Fruit fly (Drosophila melanogaster) whole organism, embryonic: ENCODE results near the gene CG7011.

Experiments used
- Aef1 ChIP-seq: fragments of 200-800 bp; sonication (Bioruptor generic); IDR thresholded peaks from 3 replicates; pipeline ENCODE4 v1.3.6; 2022; ENCODE audit warnings: missing biosample characterization, missing genetic modification characterization
- Blimp-1 ChIP-seq: fragments of 200-800 bp; sonication (Bioruptor generic); optimal IDR thresholded peaks from 3 replicates; lab custom pipeline; 2018; ENCODE audit warnings: missing biosample characterization, missing genetic modification characterization, mild to moderate bottlenecking, moderate library complexity, missing genetic modification reagents
- CG10209 ChIP-seq: fragments of 200-800 bp; sonication (Bioruptor generic); optimal IDR thresholded peaks from 3 replicates; lab custom pipeline; 2017; ENCODE audit warnings: missing biosample characterization, mild to moderate bottlenecking, missing genetic modification characterization, missing genetic modification reagents
- CG10366 ChIP-seq: fragments of 200-800 bp; sonication (Bioruptor generic); IDR thresholded peaks from 2 replicates; pipeline ENCODE4 v1.3.6; 2022; ENCODE audit warnings: missing biosample characterization, missing genetic modification characterization
- CG11456 ChIP-seq: fragments of 200-800 bp; sonication (Bioruptor generic); IDR thresholded peaks from 3 replicates; pipeline ENCODE4 v1.3.6; 2022; ENCODE audit warnings: missing biosample characterization, missing genetic modification characterization
- CG11504 ChIP-seq: fragments of 200-800 bp; sonication (Bioruptor generic); optimal IDR thresholded peaks from 3 replicates; lab custom pipeline; 2019; ENCODE audit warnings: missing biosample characterization, mild to moderate bottlenecking, missing genetic modification characterization, moderate library complexity
- CG11723 ChIP-seq: fragments of 200-800 bp; sonication (Bioruptor generic); optimal IDR thresholded peaks from 2 replicates; lab custom pipeline; 2017; ENCODE audit warnings: missing biosample characterization, mild to moderate bottlenecking, missing genetic modification characterization
- CG12659 ChIP-seq: fragments of 200-800 bp; sonication (Bioruptor generic); optimal IDR thresholded peaks from 3 replicates; lab custom pipeline; 2017; ENCODE audit warnings: mild to moderate bottlenecking, missing biosample characterization, missing genetic modification reagents, missing genetic modification characterization
- CG12769 ChIP-seq: fragments of 200-800 bp; sonication (Bioruptor generic); optimal IDR thresholded peaks from 2 replicates; lab custom pipeline; 2019; ENCODE audit warnings: missing biosample characterization, mild to moderate bottlenecking, missing genetic modification characterization, moderate library complexity
- CG13894 ChIP-seq: fragments of 200-800 bp; sonication (Bioruptor generic); optimal IDR thresholded peaks from 3 replicates; lab custom pipeline; 2018; ENCODE audit warnings: missing biosample characterization, mild to moderate bottlenecking, missing genetic modification characterization, moderate library complexity
- CG14014 ChIP-seq: fragments of 200-800 bp; sonication (Bioruptor generic); IDR thresholded peaks from 2 replicates; pipeline ENCODE4 v1.3.6; 2022; ENCODE audit warnings: missing biosample characterization, missing genetic modification characterization
- CG14441 ChIP-seq: fragments of 200-800 bp; sonication (Bioruptor generic); IDR thresholded peaks from 2 replicates; pipeline ENCODE4 v1.3.6; 2022; ENCODE audit warnings: missing biosample characterization, missing genetic modification characterization
- CG17361 ChIP-seq: fragments of 200-800 bp; sonication (Bioruptor generic); IDR thresholded peaks from 3 replicates; pipeline ENCODE4 v1.3.6; 2022; ENCODE audit warnings: missing biosample characterization, missing genetic modification characterization
- CG2120 ChIP-seq: fragments of 200-800 bp; sonication (Bioruptor generic); optimal IDR thresholded peaks from 3 replicates; lab custom pipeline; 2016; ENCODE audit warnings: missing biosample characterization, missing genetic modification characterization
- CG4360 ChIP-seq: fragments of 200-800 bp; sonication (Bioruptor generic); IDR thresholded peaks from 2 replicates; pipeline ENCODE4 v1.3.6; 2022; ENCODE audit warnings: missing biosample characterization, missing genetic modification characterization
- CG5180 ChIP-seq: fragments of 200-800 bp; sonication (Bioruptor generic); optimal IDR thresholded peaks from 3 replicates; lab custom pipeline; 2017; ENCODE audit warnings: missing biosample characterization, missing genetic modification characterization, mild to moderate bottlenecking, moderate library complexity, missing genetic modification reagents
- CG7271 ChIP-seq: fragments of 200-800 bp; sonication (Bioruptor generic); optimal IDR thresholded peaks from 2 replicates; lab custom pipeline; 2018; ENCODE audit warnings: missing biosample characterization, mild to moderate bottlenecking, missing genetic modification characterization, moderate library complexity
- CG8290 ChIP-seq, 3 experiments: fragments of 200-800 bp; sonication (Bioruptor generic); optimal IDR thresholded peaks; 2 replicates each; lab custom pipeline; 2016 to 2019; ENCODE audit warnings: missing biosample characterization in 3 of 3, missing genetic modification characterization in 3 of 3, mild to moderate bottlenecking in 2 of 3, moderate library complexity in 1 of 3
- CG8944 ChIP-seq: fragments of 200-800 bp; sonication (Bioruptor generic); optimal IDR thresholded peaks from 3 replicates; lab custom pipeline; 2016; ENCODE audit warnings: missing biosample characterization, missing genetic modification characterization
- Drgx ChIP-seq: fragments of 200-800 bp; sonication (Bioruptor generic); IDR thresholded peaks from 2 replicates; pipeline ENCODE4 v1.3.6; 2022; ENCODE audit warnings: missing biosample characterization, missing genetic modification characterization
- Fer3 ChIP-seq: fragments of 200-800 bp; sonication (Bioruptor generic); optimal IDR thresholded peaks from 2 replicates; lab custom pipeline; 2018; ENCODE audit warnings: missing biosample characterization, mild to moderate bottlenecking, missing genetic modification characterization, moderate library complexity
- HmgZ ChIP-seq: fragments of 200-800 bp; sonication (Bioruptor generic); optimal IDR thresholded peaks from 2 replicates; lab custom pipeline; 2018; ENCODE audit warnings: missing biosample characterization, mild to moderate bottlenecking, missing genetic modification characterization
- Med ChIP-seq: fragments of 200-800 bp; sonication (Bioruptor generic); peaks from one replicate; lab custom pipeline; 2016; ENCODE audit warnings: missing biosample characterization, missing genetic modification characterization, mild to moderate bottlenecking, inconsistent platforms, moderate library complexity
- Nf-YC ChIP-seq: fragments of 200-800 bp; optimal IDR thresholded peaks from 3 replicates; lab custom pipeline; 2019; ENCODE audit warnings: missing biosample characterization, mild to moderate bottlenecking, missing genetic modification characterization, moderate library complexity
- Poxn ChIP-seq: fragments of 200-800 bp; sonication (Bioruptor generic); IDR thresholded peaks from 2 replicates; pipeline ENCODE4 v1.3.6; 2022; ENCODE audit warnings: missing biosample characterization, missing genetic modification characterization
- Sry-β ChIP-seq: fragments of 200-800 bp; sonication (Bioruptor generic); optimal IDR thresholded peaks from 2 replicates; lab custom pipeline; 2018; ENCODE audit warnings: missing biosample characterization, mild to moderate bottlenecking, missing genetic modification characterization, moderate library complexity
- Ssrp ChIP-seq: fragments of 200-800 bp; sonication (Bioruptor generic); optimal IDR thresholded peaks from 2 replicates; lab custom pipeline; 2018; ENCODE audit warnings: missing biosample characterization, mild to moderate bottlenecking, missing genetic modification characterization, moderate library complexity
- abd-A ChIP-seq: fragments of 200-800 bp; sonication (Bioruptor generic); optimal IDR thresholded peaks from 3 replicates; lab custom pipeline; 2019; ENCODE audit warnings: missing biosample characterization, mild to moderate bottlenecking, missing genetic modification characterization, moderate library complexity
- aop ChIP-seq: fragments of 200-800 bp; sonication (Bioruptor generic); IDR thresholded peaks from 2 replicates; pipeline ENCODE4 v1.3.6; 2022; ENCODE audit warnings: missing biosample characterization, missing genetic modification characterization
- chm ChIP-seq: fragments of 200-800 bp; sonication (Bioruptor generic); IDR thresholded peaks from 2 replicates; pipeline ENCODE4 v1.3.6; 2022; ENCODE audit warnings: missing biosample characterization, missing genetic modification characterization
- crol ChIP-seq: fragments of 200-800 bp; sonication (Bioruptor generic); IDR thresholded peaks from 2 replicates; pipeline ENCODE4 v1.3.6; 2022; ENCODE audit warnings: missing biosample characterization, missing genetic modification characterization
- ewg ChIP-seq: fragments of 200-800 bp; sonication (Bioruptor generic); optimal IDR thresholded peaks from 3 replicates; lab custom pipeline; 2017; ENCODE audit warnings: mild to moderate bottlenecking, missing biosample characterization, missing genetic modification reagents, missing genetic modification characterization
- ftz-f1 ChIP-seq: fragments of 200-800 bp; sonication (Bioruptor generic); optimal IDR thresholded peaks from 2 replicates; lab custom pipeline; 2016; ENCODE audit warnings: missing biosample characterization, missing genetic modification characterization
- gfzf ChIP-seq: fragments of 200-800 bp; sonication (Bioruptor generic); optimal IDR thresholded peaks from 2 replicates; lab custom pipeline; 2016; ENCODE audit warnings: missing biosample characterization, mild to moderate bottlenecking, missing genetic modification characterization, moderate library complexity
- insv ChIP-seq, 2 experiments: fragments of 200-800 bp; sonication (Bioruptor generic); optimal IDR thresholded peaks; 3 replicates each; lab custom pipeline; 2016 to 2018; ENCODE audit warnings: missing biosample characterization in 2 of 2, missing genetic modification characterization in 2 of 2
- kni ChIP-seq: fragments of 200-800 bp; sonication (Bioruptor generic); optimal IDR thresholded peaks from 3 replicates; lab custom pipeline; 2017; ENCODE audit warnings: mild to moderate bottlenecking, missing biosample characterization, missing genetic modification reagents, missing genetic modification characterization
- mirr ChIP-seq: fragments of 200-800 bp; sonication (Bioruptor generic); optimal IDR thresholded peaks from 3 replicates; lab custom pipeline; 2018; ENCODE audit warnings: missing biosample characterization, mild to moderate bottlenecking, missing genetic modification characterization
- pzg ChIP-seq: fragments of 200-800 bp; sonication (Bioruptor generic); optimal IDR thresholded peaks from 3 replicates; lab custom pipeline; 2018; ENCODE audit warnings: missing biosample characterization, mild to moderate bottlenecking, missing genetic modification characterization, moderate library complexity
- sc ChIP-seq, 3 experiments: fragments of >200 bp in 2 of 3; fragments of 200-800 bp in 1 of 3; sonication (Bioruptor generic) in 1 of 3; optimal IDR thresholded peaks; 2 replicates in 2 of 3; 3 replicates in 1 of 3; lab custom pipeline; 2017; ENCODE audit warnings: mild to moderate bottlenecking in 1 of 3, missing biosample characterization in 1 of 3, missing genetic modification characterization in 1 of 3, missing genetic modification reagents in 1 of 3
- sob ChIP-seq: fragments of 200-800 bp; sonication (Bioruptor generic); IDR thresholded peaks from 2 replicates; pipeline ENCODE4 v1.3.6; 2022; ENCODE audit warnings: missing biosample characterization, missing genetic modification characterization
- stwl ChIP-seq: fragments of 200-800 bp; sonication (Bioruptor generic); optimal IDR thresholded peaks from 3 replicates; lab custom pipeline; 2018; ENCODE audit warnings: missing biosample characterization, mild to moderate bottlenecking, missing genetic modification characterization, moderate library complexity
- trem ChIP-seq: fragments of 200-800 bp; optimal IDR thresholded peaks from 3 replicates; lab custom pipeline; 2019; ENCODE audit warnings: missing biosample characterization, mild to moderate bottlenecking, missing genetic modification characterization, moderate library complexity
- ttk ChIP-seq: fragments of 200-800 bp; sonication (Bioruptor generic); IDR thresholded peaks from 2 replicates; pipeline ENCODE4 v2.1.2; 2022; ENCODE audit warnings: missing biosample characterization, missing genetic modification characterization
- unpg ChIP-seq: fragments of 200-800 bp; sonication (Bioruptor generic); optimal IDR thresholded peaks from 3 replicates; lab custom pipeline; 2018; ENCODE audit warnings: missing biosample characterization, mild to moderate bottlenecking, missing genetic modification characterization, moderate library complexity
- vfl ChIP-seq: fragments of 200-800 bp; sonication (Bioruptor generic); optimal IDR thresholded peaks from 2 replicates; lab custom pipeline; 2016; ENCODE audit warnings: missing biosample characterization, missing genetic modification characterization
- zen ChIP-seq: fragments of 200-800 bp; sonication (Bioruptor generic); optimal IDR thresholded peaks from 3 replicates; lab custom pipeline; 2018; ENCODE audit warnings: missing biosample characterization, mild to moderate bottlenecking, missing genetic modification characterization, moderate library complexity

Gene CG7011

dm6 chr3L:15141118-15142003 lies 22.1 kb downstream of the CG7011 start (continued):
- TF ChIP-seq HmgZ (tag; lab: Kevin White, UChicago) (no peak), Sry-β (GFP tag; lab: Kevin White, UChicago) (peak; percentile 96), CG7271 (tag; lab: Kevin White, UChicago) (no peak), aop (GFP tag; lab: Robert Waterston, UW) (no peak), CG12769 (peak; percentile 14), CG4360 (GFP tag; lab: Robert Waterston, UW) (peak; percentile 60; the same call in 1 of the 2 replicates), gfzf (GFP tag; lab: Kevin White, UChicago) (peak; percentile 3), Med (GFP tag; lab: Kevin White, UChicago) (peak; percentile 53), CG8944 (GFP tag; lab: Kevin White, UChicago) (no peak), Fer3 (tag; lab: Kevin White, UChicago) (peak; percentile 20), CG11504 (tag; lab: Kevin White, UChicago) (peak; percentile 37), kni (GFP tag; lab: Kevin White, UChicago) (peak; percentile 83), ftz-f1 (GFP tag; lab: Kevin White, UChicago) (no peak), CG11723 (GFP tag; lab: Kevin White, UChicago) (peak; percentile 8), Poxn (GFP tag; lab: Robert Waterston, UW) (no peak), insv (GFP tag; optimal IDR thresholded peaks at IDR 0.05; lab: Kevin White, UChicago) (peak in 1 of 2 experiments; percentile 80), ewg (GFP tag; lab: Kevin White, UChicago) (peak; percentile 79), CG11456 (GFP tag; lab: Robert Waterston, UW) (0 out of 3 replicates have a peak, but pooled peaks have one; percentile 15), CG17361 (GFP tag; lab: Robert Waterston, UW) (peak; percentile 50; the same call in 2 of the 3 replicates), sc (optimal IDR thresholded peaks at IDR 0.05; lab: Kevin White, UChicago) (no peak), sc (GFP tag; optimal IDR thresholded peaks at IDR 0.05; lab: Kevin White, UChicago) (no peak), Nf-YC (tag; lab: Kevin White, UChicago) (peak; percentile 20), CG5180 (GFP tag; lab: Kevin White, UChicago) (peak; percentile 23), stwl (tag; lab: Kevin White, UChicago) (no peak), abd-A (tag; lab: Kevin White, UChicago) (peak; percentile 25), CG10366 (peak; percentile 40), Drgx (peak; percentile 42; the same call in 1 of the 2 replicates), CG14441 (GFP tag; lab: Robert Waterston, UW) (peak; percentile 26; the same call in 1 of the 2 replicates), vfl (GFP tag; lab: Kevin White, UChicago) (no peak), chm (GFP tag; lab: Robert Waterston, UW) (peak; percentile 6; the same call in 1 of the 2 replicates), mirr (GFP tag; lab: Kevin White, UChicago) (peak; percentile 41), crol (GFP tag; lab: Robert Waterston, UW) (peak; percentile 47), CG14014 (GFP tag; lab: Robert Waterston, UW) (0 out of 2 replicates have a peak, but pooled peaks have one; percentile 24), zen (tag; lab: Kevin White, UChicago) (peak; percentile 61), Aef1 (GFP tag; lab: Robert Waterston, UW) (peak; percentile 49; the same call in 2 of the 3 replicates), CG10209 (GFP tag; lab: Kevin White, UChicago) (peak; percentile 32), CG13894 (tag; lab: Kevin White, UChicago) (no peak), Blimp-1 (GFP tag; lab: Kevin White, UChicago) (peak; percentile 16), CG12659 (peak; percentile 2), pzg (GFP tag; lab: Kevin White, UChicago) (no peak), ttk (GFP tag; lab: Robert Waterston, UW) (peak; percentile 37; the same call in 1 of the 2 replicates), CG2120 (GFP tag; lab: Kevin White, UChicago) (peak; percentile 26), unpg (GFP tag; lab: Kevin White, UChicago) (peak; percentile 16), trem (tag; lab: Kevin White, UChicago) (peak; percentile 5), CG8290 (GFP tag; optimal IDR thresholded peaks at IDR 0.05; lab: Kevin White, UChicago) (no peak), CG8290 (tag; optimal IDR thresholded peaks at IDR 0.05; lab: Kevin White, UChicago) (peak; percentile 50 to 66), Ssrp (tag; lab: Kevin White, UChicago) (peak; percentile 30), sob (GFP tag; lab: Robert Waterston, UW) (peak; percentile 25; the same call in 1 of the 2 replicates)
